Worm (Caenorhabditis elegans) whole organism, young adult: ENCODE data around the gene srsx-22.

Source experiments
- F10E7.11 ChIP-seq: sonication (generic microtip); optimal IDR thresholded peaks from 2 replicates; lab custom pipeline; 2017; ENCODE audit warnings: mild to moderate bottlenecking, missing genetic modification characterization, moderate library complexity, missing compliant biosample characterization
- aptf-2 ChIP-seq: fragments of 200-800 bp; sonication (Bioruptor generic); conservative IDR thresholded peaks from 2 replicates; pipeline ENCODE4 v1.3.6; 2022; ENCODE audit warnings: missing genetic modification reagents, missing genetic modification characterization, missing compliant biosample characterization
- cebp-2 ChIP-seq: fragments of 200-800 bp; sonication (Bioruptor generic); IDR thresholded peaks from 2 replicates; pipeline ENCODE4 v1.3.6; 2022; ENCODE audit warnings: missing genetic modification characterization, missing compliant biosample characterization
- ets-4 ChIP-seq: fragments of 200-800 bp; sonication (Bioruptor generic); optimal IDR thresholded peaks from 2 replicates; lab custom pipeline; 2018; ENCODE audit warnings: mild to moderate bottlenecking, missing genetic modification characterization, missing compliant biosample characterization
- unc-130 ChIP-seq: sonication (generic microtip); optimal IDR thresholded peaks from 2 replicates; lab custom pipeline; 2016; ENCODE audit warnings: missing genetic modification reagents, missing genetic modification characterization, missing compliant biosample characterization

DNA sequence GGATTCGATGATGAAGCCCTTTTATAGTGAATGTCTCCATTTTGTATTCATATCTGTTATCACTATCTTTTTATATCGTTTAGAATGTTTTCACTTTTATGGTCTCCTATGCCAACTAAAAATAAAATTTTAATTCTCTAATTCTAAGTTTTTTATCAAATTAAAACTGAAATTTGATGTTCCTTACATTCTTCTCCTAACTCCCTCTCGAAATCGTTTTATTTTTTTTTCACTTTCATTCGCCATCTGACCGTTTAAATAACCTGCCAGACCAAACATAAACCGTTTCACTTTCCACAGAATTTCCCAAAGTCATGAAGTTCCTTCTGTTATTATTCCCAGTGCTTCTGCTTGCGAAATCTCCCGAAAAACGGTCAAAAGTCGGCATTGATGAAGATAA is 27.7 kb downstream of the srsx-22 start, which contains the start of gene F52E1.5:
- no peak for TF ChIP-seq cebp-2 (GFP tag; lab: Robert Waterston, UW)
- no peak for TF ChIP-seq aptf-2
- TF ChIP-seq F10E7.11 (tag; lab: Kevin White, UChicago) = no peak
- no peak for TF ChIP-seq unc-130 (GFP tag; lab: Kevin White, UChicago)
- no peak for TF ChIP-seq ets-4
